Worm (Caenorhabditis elegans) whole organism, L1 larva: ENCODE results near the gene scl-5.

Source experiments
- Y116A8C.19 ChIP-seq: sonication (generic microtip); optimal IDR thresholded peaks from 2 replicates; lab custom pipeline; 2016; ENCODE audit warnings: missing compliant biosample characterization, missing genetic modification characterization, borderline replicate concordance
- ceh-8 ChIP-seq: fragments of 200-800 bp; sonication (Bioruptor generic); optimal IDR thresholded peaks from 2 replicates; lab custom pipeline; 2018; ENCODE audit warnings: mild to moderate bottlenecking, missing genetic modification characterization, moderate library complexity, missing compliant biosample characterization
- egl-27 ChIP-seq, 2 experiments: fragments of 150-350 bp in 1 of 2; sonication (generic microtip); optimal IDR thresholded peaks; 3 replicates each; lab custom pipeline; 2017 to 2018; ENCODE audit warnings: missing biosample characterization in 2 of 2, missing genetic modification characterization in 2 of 2, missing genetic modification reagents in 2 of 2
- mdl-1 ChIP-seq, 2 experiments: fragments of 150-350 bp; optimal IDR thresholded peaks; 2 replicates each; lab custom pipeline; 2014 to 2017; ENCODE audit warnings: missing biosample characterization in 2 of 2, missing genetic modification characterization in 2 of 2, inconsistent platforms in 1 of 2
- nhr-71 ChIP-seq: sonication (generic microtip); optimal IDR thresholded peaks from 2 replicates; lab custom pipeline; 2016; ENCODE audit warnings: mild to moderate bottlenecking, missing genetic modification characterization, moderate library complexity, missing compliant biosample characterization

ce11 chrIV:13042091-13042490 is 21.7 kb upstream of the scl-5 start, which contains the start of gene amt-2:
- no peak for TF ChIP-seq Y116A8C.19 (tag; lab: Kevin White, UChicago)
- TF ChIP-seq ceh-8 = no peak
- TF ChIP-seq egl-27 (tag; optimal IDR thresholded peaks at IDR 0.05; lab: Kevin White, UChicago) = no peak
- no peak for TF ChIP-seq mdl-1 (tag; optimal IDR thresholded peaks at IDR 0.05; lab: Kevin White, UChicago)
- no peak for TF ChIP-seq nhr-71 (tag; lab: Kevin White, UChicago)
